Worm (Caenorhabditis elegans): ENCODE measurements around the gene T11F8.1.

Gene T11F8.1

DNA sequence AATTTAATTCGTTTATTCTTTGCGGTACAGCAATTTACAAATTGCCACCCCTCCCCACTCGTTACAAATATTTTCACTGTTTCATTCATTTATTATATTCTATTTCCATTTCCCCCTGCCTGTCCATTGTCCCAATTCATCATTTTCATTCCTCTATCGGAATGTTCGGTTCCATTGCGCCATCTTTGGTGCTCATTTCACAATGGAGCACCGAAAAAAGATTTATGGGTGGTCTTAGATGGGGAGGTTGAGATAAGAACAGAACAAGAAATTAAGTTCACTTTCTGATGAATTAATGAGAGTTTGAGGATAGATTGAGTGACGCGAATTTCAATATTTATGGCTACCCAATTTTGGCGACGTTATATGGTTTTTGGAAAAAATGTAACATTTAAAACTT lies 12.8 kb downstream of the T11F8.1 start:
- TF ChIP-seq ceh-91 (GFP tag; IDR thresholded peaks at IDR 0.05) (no peak), lin-40 (tag; optimal IDR thresholded peaks at IDR 0.05) (no peak), F57A8.1 (GFP tag; optimal IDR thresholded peaks at IDR 0.05) (no peak), snpc-3.4 (tag; optimal IDR thresholded peaks at IDR 0.05) (no peak), him-1 (tag; optimal IDR thresholded peaks at IDR 0.05) (no peak), pha-4 (tag; optimal IDR thresholded peaks at IDR 0.05) (no peak), bed-1 (GFP tag; IDR thresholded peaks at IDR 0.05) (no peak), ztf-3 (GFP tag; optimal IDR thresholded peaks at IDR 0.05) (no peak)

DNA sequence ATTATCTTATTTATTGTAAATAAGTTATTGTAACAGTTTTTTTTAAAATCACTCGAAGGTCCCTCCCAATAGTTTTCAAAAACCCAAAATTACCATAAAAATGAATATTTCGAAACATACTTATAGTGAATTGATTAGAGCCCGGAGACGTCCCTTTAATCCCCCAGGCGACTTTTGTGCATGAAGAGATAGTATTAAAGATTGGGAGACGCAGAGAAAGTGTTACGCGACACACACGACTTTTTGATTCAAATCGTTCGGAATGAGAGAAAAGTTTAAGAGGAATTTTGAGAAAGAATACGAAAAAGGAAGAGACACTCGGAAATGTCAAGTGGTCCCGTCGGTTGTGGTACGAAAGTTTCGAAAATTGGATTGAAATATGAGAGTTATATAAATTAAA lies 13.7 kb downstream of the T11F8.1 start:
- TF ChIP-seq sdz-38 (tag; optimal IDR thresholded peaks at IDR 0.05) (no peak), hmg-1.2 (GFP tag; IDR thresholded peaks at IDR 0.05) (peak; percentile 61)

DNA sequence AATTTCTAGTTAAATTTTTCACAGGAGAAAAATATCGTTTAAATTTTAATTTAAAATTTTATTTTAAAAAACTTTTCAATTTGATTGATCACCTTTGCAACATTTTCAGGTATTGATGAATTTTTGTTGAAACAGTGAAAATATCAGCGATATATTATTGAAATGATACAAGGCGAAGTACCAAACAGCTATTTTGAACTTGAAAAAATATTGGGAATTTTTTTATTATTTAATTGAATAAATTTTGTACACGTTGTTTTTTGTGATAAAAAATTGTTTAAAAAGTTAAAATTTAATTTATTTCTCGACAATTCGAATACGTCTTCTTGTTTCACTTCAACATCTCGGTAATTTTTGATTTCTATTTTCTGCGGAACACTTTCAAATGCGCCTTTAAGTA lies 14.3 kb downstream of the T11F8.1 start, which contains the start of gene B0273.1:
B0273.1 (plus strand) TSS at position 301 of the 400 bp plus-strand sequence.
- TF ChIP-seq ztf-28 (GFP tag; IDR thresholded peaks at IDR 0.05) (no peak), ceh-79 (tag; optimal IDR thresholded peaks at IDR 0.05) (no peak), gei-17 (GFP tag; optimal IDR thresholded peaks at IDR 0.05) (no peak), somi-1 (GFP tag; optimal IDR thresholded peaks at IDR 0.05) (no peak), tbp1 (GFP tag; optimal IDR thresholded peaks at IDR 0.05) (no peak), nfya-2 (GFP tag; IDR thresholded peaks at IDR 0.05) (no peak), lin-26 (GFP tag; IDR thresholded peaks at IDR 0.05) (no peak), bed-1 (GFP tag; IDR thresholded peaks at IDR 0.05) (no peak), hmg-20 (GFP tag; IDR thresholded peaks at IDR 0.05) (no peak), D2030.7 (GFP tag; IDR thresholded peaks at IDR 0.05) (no peak), Y67H2A.10 (GFP tag; conservative IDR thresholded peaks at IDR 0.05) (no peak), B0336.3 (GFP tag; IDR thresholded peaks at IDR 0.05) (no peak), hlh-12 (tag; optimal IDR thresholded peaks at IDR 0.05) (no peak), lin-40 (tag; optimal IDR thresholded peaks at IDR 0.05) (no peak), K12H6.12 (tag; optimal IDR thresholded peaks at IDR 0.05) (no peak), him-1 (tag; optimal IDR thresholded peaks at IDR 0.05) (no peak), snpc-1.3 (tag; optimal IDR thresholded peaks at IDR 0.05; ENCODE audit: insufficient read depth) (no peak), Y95B8A.8 (GFP tag; IDR thresholded peaks at IDR 0.05) (no peak)

DNA sequence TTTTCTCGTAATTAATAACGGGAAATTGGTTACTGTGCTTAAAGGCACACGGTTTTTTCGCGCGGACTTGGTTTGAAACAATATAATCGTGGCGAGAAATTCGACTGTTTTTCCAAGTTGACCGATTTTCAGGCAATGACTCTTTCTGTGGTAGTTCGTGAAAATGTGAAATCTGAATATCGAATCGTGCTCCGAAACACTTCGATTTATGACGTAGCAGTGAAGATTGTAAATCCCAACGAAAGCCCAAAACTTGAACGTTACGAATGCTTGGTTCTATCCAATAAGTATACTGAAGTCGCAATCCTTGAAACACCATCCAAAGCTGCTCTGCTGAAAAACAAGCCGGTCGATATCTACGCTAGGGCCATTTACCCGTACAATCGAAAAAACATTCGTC lies 14.7 kb downstream of the T11F8.1 start:
- TF ChIP-seq rec-8 (tag; optimal IDR thresholded peaks at IDR 0.05) (no peak), atf-7 (tag; optimal IDR thresholded peaks at IDR 0.05) (no peak), ztf-26 (tag; optimal IDR thresholded peaks at IDR 0.05) (no peak), bed-2 (GFP tag; IDR thresholded peaks at IDR 0.05) (no peak), F57A8.1 (GFP tag; optimal IDR thresholded peaks at IDR 0.05) (no peak), him-1 (tag; optimal IDR thresholded peaks at IDR 0.05) (no peak), nfyb-1 (GFP tag; IDR thresholded peaks at IDR 0.05) (no peak), snpc-3.4 (tag; optimal IDR thresholded peaks at IDR 0.05) (no peak), F22D6.2 (tag; optimal IDR thresholded peaks at IDR 0.05) (no peak), lin-26 (GFP tag; IDR thresholded peaks at IDR 0.05) (no peak), F33H1.4 (GFP tag; IDR thresholded peaks at IDR 0.05) (no peak), nhr-90 (tag; optimal IDR thresholded peaks at IDR 0.05) (no peak), lin-54 (GFP tag; optimal IDR thresholded peaks at IDR 0.05) (no peak), T07F8.4 (tag; optimal IDR thresholded peaks at IDR 0.05) (no peak), sptf-2 (GFP tag; optimal IDR thresholded peaks at IDR 0.05) (no peak), zim-3 (tag; optimal IDR thresholded peaks at IDR 0.05) (no peak), chd-7 (tag; optimal IDR thresholded peaks at IDR 0.05) (no peak), ztf-3 (GFP tag; optimal IDR thresholded peaks at IDR 0.05) (no peak), ceh-79 (tag; optimal IDR thresholded peaks at IDR 0.05) (no peak)

Measured in whole organism, young adult.